Fruit fly (Drosophila melanogaster) whole organism, wandering third instar larva: ENCODE measurements around the gene CG32523.

Source experiments
- Abd-B ChIP-seq: fragments of >200 bp; optimal IDR thresholded peaks from 2 replicates; lab custom pipeline; 2017; ENCODE audit warnings: missing biosample characterization, missing genetic modification characterization
- Hnf4 ChIP-seq: fragments of 200-800 bp; sonication (Bioruptor generic); optimal IDR thresholded peaks from 2 replicates; lab custom pipeline; 2016; ENCODE audit warnings: missing biosample characterization, mild to moderate bottlenecking, missing genetic modification characterization
- Hr78 ChIP-seq: fragments of >200 bp; optimal IDR thresholded peaks from 2 replicates; lab custom pipeline; 2017; ENCODE audit warnings: missing biosample characterization, missing genetic modification characterization
- Myc ChIP-seq: fragments of >200 bp; optimal IDR thresholded peaks from 2 replicates; lab custom pipeline; 2017
- h ChIP-seq: fragments of 200-800 bp; sonication (Bioruptor generic); optimal IDR thresholded peaks from 3 replicates; lab custom pipeline; 2016; ENCODE audit warnings: missing biosample characterization, mild to moderate bottlenecking, missing genetic modification characterization
- lola ChIP-seq: fragments of >200 bp; optimal IDR thresholded peaks from 2 replicates; lab custom pipeline; 2017; ENCODE audit warnings: missing biosample characterization, missing genetic modification characterization
- psq ChIP-seq: fragments of 200-800 bp; sonication (Bioruptor generic); optimal IDR thresholded peaks from 3 replicates; lab custom pipeline; 2017; ENCODE audit warnings: missing biosample characterization, mild to moderate bottlenecking, missing genetic modification characterization, moderate library complexity
- woc ChIP-seq: sonication (Bioruptor generic); optimal IDR thresholded peaks from 2 replicates; lab custom pipeline; 2016; ENCODE audit warnings: missing biosample characterization, mild to moderate bottlenecking, missing genetic modification characterization

DNA sequence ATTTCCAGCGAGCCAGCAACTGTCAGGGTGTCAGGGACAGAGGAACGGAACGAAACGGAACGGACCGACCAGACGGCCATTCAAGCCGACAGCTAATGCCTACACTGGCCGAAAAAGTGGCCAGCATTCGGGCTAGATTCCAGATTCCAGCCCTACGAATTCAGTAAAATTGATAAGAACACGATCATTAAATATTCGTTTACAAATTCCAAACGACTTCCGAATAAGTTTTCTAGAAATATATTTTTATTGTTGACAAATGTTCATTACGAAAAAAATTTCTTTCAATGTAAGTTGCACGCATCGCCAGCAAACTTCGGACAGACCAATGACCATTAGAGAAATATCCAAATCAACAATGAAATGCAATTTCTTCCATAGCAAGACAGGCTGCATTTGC lies 47.7 kb downstream of the CG32523 start:
- TF ChIP-seq lola (GFP tag; lab: Kevin White, UChicago) = no peak
- no peak for TF ChIP-seq Hr78 (GFP tag; lab: Kevin White, UChicago)
- TF ChIP-seq Hnf4 (GFP tag; lab: Kevin White, UChicago) = no peak
- TF ChIP-seq Abd-B = no peak
- TF ChIP-seq Myc (lab: Kevin White, UChicago) = no peak
- no peak for TF ChIP-seq woc (GFP tag; lab: Kevin White, UChicago)
- no peak for TF ChIP-seq h (GFP tag; lab: Kevin White, UChicago)
- no peak for TF ChIP-seq psq (GFP tag; lab: Kevin White, UChicago)
